Worm (Caenorhabditis elegans) whole organism, L3 larva: ENCODE measurements around the gene C46C2.3.

Source experiments
- ZK546.5 ChIP-seq: sonication (generic microtip); optimal IDR thresholded peaks from 2 replicates; lab custom pipeline; 2017; ENCODE audit warnings: missing biosample characterization, missing genetic modification characterization
- aly-2 ChIP-seq: fragments of 150-350 bp; optimal IDR thresholded peaks from 2 replicates; lab custom pipeline; 2014; ENCODE audit warnings: missing biosample characterization, missing genetic modification characterization
- ama-1 ChIP-seq: fragments of 150-350 bp; optimal IDR thresholded peaks from 2 replicates; lab custom pipeline; 2018
- ceh-28 ChIP-seq: fragments of 150-350 bp; optimal IDR thresholded peaks from 2 replicates; lab custom pipeline; 2014; ENCODE audit warnings: missing biosample characterization, missing genetic modification reagents, missing genetic modification characterization
- ceh-9 ChIP-seq: sonication (generic microtip); optimal IDR thresholded peaks from 2 replicates; lab custom pipeline; 2018; ENCODE audit warnings: missing biosample characterization, missing genetic modification characterization
- daf-12 ChIP-seq: fragments of 150-350 bp; optimal IDR thresholded peaks from 2 replicates; lab custom pipeline; 2014; ENCODE audit warnings: missing biosample characterization, missing genetic modification reagents, missing genetic modification characterization
- egl-5 ChIP-seq: fragments of 150-350 bp; optimal IDR thresholded peaks from 2 replicates; lab custom pipeline; 2017; ENCODE audit warnings: missing biosample characterization, missing genetic modification reagents, missing genetic modification characterization, inconsistent platforms
- elt-1 ChIP-seq: fragments of 150-350 bp; optimal IDR thresholded peaks from 2 replicates; lab custom pipeline; 2014; ENCODE audit warnings: missing biosample characterization, missing genetic modification characterization
- elt-2 ChIP-seq: sonication (generic microtip); optimal IDR thresholded peaks from 2 replicates; lab custom pipeline; 2016; ENCODE audit warnings: missing genetic modification reagents, mild to moderate bottlenecking, missing genetic modification characterization, missing compliant biosample characterization
- elt-3 ChIP-seq, 3 experiments: fragments of 150-350 bp in 1 of 3; sonication (generic microtip) in 2 of 3; optimal IDR thresholded peaks; 2 replicates in 2 of 3; 4 replicates in 1 of 3; lab custom pipeline; 2014 to 2017; ENCODE audit warnings: missing biosample characterization in 3 of 3, missing genetic modification characterization in 3 of 3
- eor-1 ChIP-seq, 2 experiments: fragments of 150-350 bp; optimal IDR thresholded peaks; 2 replicates each; lab custom pipeline; 2014 to 2018; ENCODE audit warnings: missing biosample characterization in 2 of 2, missing genetic modification characterization in 2 of 2
- fkh-10 ChIP-seq: sonication (generic microtip); optimal IDR thresholded peaks from 2 replicates; lab custom pipeline; 2017; ENCODE audit warnings: missing biosample characterization, missing genetic modification reagents, missing genetic modification characterization
- fkh-2 ChIP-seq: fragments of 150-350 bp; optimal IDR thresholded peaks from 2 replicates; lab custom pipeline; 2014; ENCODE audit warnings: missing biosample characterization, missing genetic modification reagents, missing genetic modification characterization
- fos-1 ChIP-seq: fragments of 150-350 bp; optimal IDR thresholded peaks from 2 replicates; lab custom pipeline; 2014; ENCODE audit warnings: missing biosample characterization, missing genetic modification characterization
- hmg-11 ChIP-seq: sonication (generic microtip); optimal IDR thresholded peaks from 2 replicates; lab custom pipeline; 2016; ENCODE audit warnings: missing genetic modification characterization, missing compliant biosample characterization
- jun-1 ChIP-seq: fragments of 150-350 bp; optimal IDR thresholded peaks from 2 replicates; lab custom pipeline; 2014; ENCODE audit warnings: missing biosample characterization, missing genetic modification reagents, missing genetic modification characterization
- lsy-12 ChIP-seq: sonication (generic microtip); optimal IDR thresholded peaks from 2 replicates; lab custom pipeline; 2016; ENCODE audit warnings: mild to moderate bottlenecking, missing genetic modification characterization, missing compliant biosample characterization
- mdl-1 ChIP-seq: fragments of 150-350 bp; optimal IDR thresholded peaks from 2 replicates; lab custom pipeline; 2014; ENCODE audit warnings: missing biosample characterization, missing genetic modification characterization
- mml-1 ChIP-seq: fragments of 150-350 bp; sonication (generic microtip); optimal IDR thresholded peaks from 3 replicates; lab custom pipeline; 2014; ENCODE audit warnings: missing biosample characterization, missing genetic modification characterization
- nfya-1 ChIP-seq: sonication (generic microtip); optimal IDR thresholded peaks from 2 replicates; lab custom pipeline; 2017; ENCODE audit warnings: missing genetic modification characterization, mild to moderate bottlenecking, missing compliant biosample characterization, antibody characterized with exemption, moderate library complexity; ENCODE audit not compliant: insufficient read depth
- nhr-11 ChIP-seq: fragments of 150-350 bp; optimal IDR thresholded peaks from 2 replicates; lab custom pipeline; 2014; ENCODE audit warnings: missing biosample characterization, missing genetic modification characterization
- nhr-12 ChIP-seq: fragments of 150-350 bp; optimal IDR thresholded peaks from 2 replicates; lab custom pipeline; 2014; ENCODE audit warnings: missing biosample characterization, missing genetic modification characterization
- nhr-23 ChIP-seq: fragments of 150-350 bp; optimal IDR thresholded peaks from 2 replicates; lab custom pipeline; 2014; ENCODE audit warnings: missing biosample characterization, missing genetic modification reagents, missing genetic modification characterization
- nhr-25 ChIP-seq: sonication (generic microtip); optimal IDR thresholded peaks from 2 replicates; lab custom pipeline; 2017; ENCODE audit warnings: missing biosample characterization, missing genetic modification characterization
- nhr-43 ChIP-seq: sonication (generic microtip); optimal IDR thresholded peaks from 2 replicates; lab custom pipeline; 2016; ENCODE audit warnings: mild to moderate bottlenecking, missing genetic modification characterization, missing compliant biosample characterization; ENCODE audit not compliant: poor library complexity, severe bottlenecking
- pha-4 ChIP-seq: fragments of 150-350 bp; optimal IDR thresholded peaks from 2 replicates; lab custom pipeline; 2014; ENCODE audit warnings: missing biosample characterization, missing genetic modification reagents, missing genetic modification characterization
- snpc-4 ChIP-seq: fragments of 150-350 bp; optimal IDR thresholded peaks from 2 replicates; lab custom pipeline; 2014; ENCODE audit warnings: missing biosample characterization, missing genetic modification characterization
- tbx-2 ChIP-seq: sonication (generic microtip); optimal IDR thresholded peaks from 2 replicates; lab custom pipeline; 2016; ENCODE audit warnings: mild to moderate bottlenecking, missing genetic modification characterization, missing compliant biosample characterization
- zag-1 ChIP-seq: fragments of 150-350 bp; optimal IDR thresholded peaks from 2 replicates; lab custom pipeline; 2014; ENCODE audit warnings: missing biosample characterization, missing genetic modification characterization
- ztf-11 ChIP-seq: fragments of 150-350 bp; optimal IDR thresholded peaks from 2 replicates; lab custom pipeline; 2014; ENCODE audit warnings: missing biosample characterization, missing genetic modification characterization
- ztf-4 ChIP-seq: fragments of 150-350 bp; optimal IDR thresholded peaks from 2 replicates; lab custom pipeline; 2014; ENCODE audit warnings: missing biosample characterization, missing genetic modification characterization

Gene C46C2.3

DNA sequence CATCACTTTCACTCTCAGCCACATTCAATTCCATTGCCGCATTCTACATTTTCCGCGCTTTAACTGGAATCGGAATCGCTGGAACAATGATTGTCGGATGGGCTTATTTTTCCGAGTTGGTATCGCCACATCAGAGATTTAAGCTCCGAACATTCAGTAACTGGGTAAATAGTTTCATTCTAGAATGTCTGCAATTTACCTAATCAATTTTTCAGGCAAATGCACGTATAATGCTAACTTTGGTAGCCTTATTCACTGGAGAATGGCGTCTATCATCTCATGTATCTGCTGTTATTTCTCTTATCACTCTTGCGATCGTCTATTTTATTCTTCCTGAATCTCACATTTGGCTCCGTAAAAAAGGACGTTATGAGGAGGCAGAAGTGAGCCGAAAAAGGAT is 6.5 kb upstream of the C46C2.3 start:
- no peak for TF ChIP-seq daf-12 (tag; lab: Kevin White, UChicago)
- no peak for TF ChIP-seq nhr-43
- TF ChIP-seq ZK546.5 (tag; lab: Kevin White, UChicago): no peak
- TF ChIP-seq fkh-2 (tag; lab: Kevin White, UChicago): no peak
- TF ChIP-seq aly-2 (tag; lab: Kevin White, UChicago): no peak
- TF ChIP-seq hmg-11: no peak
- TF ChIP-seq pha-4 (tag; lab: Kevin White, UChicago): no peak
- no peak for TF ChIP-seq nhr-25 (tag; lab: Kevin White, UChicago)

DNA sequence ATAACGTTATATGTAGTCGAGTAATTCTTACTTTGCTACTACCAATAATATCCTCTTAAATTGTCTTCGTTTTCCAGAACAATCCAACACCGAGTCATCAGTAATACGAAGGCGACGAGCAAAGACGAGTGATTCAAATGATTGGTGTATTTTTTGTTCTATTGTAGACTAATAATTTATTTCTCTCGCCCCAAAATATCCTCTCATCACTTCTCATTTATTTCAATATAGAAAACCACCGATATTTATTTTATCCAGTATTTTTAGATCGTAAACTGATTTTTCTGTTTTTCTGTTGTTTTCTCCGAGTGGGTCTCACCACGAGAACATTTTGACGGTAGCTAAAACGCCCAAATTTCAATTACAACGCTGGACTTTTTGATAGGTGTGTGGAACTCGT is 2.7 kb downstream of the C46C2.3 start:
- no peak for TF ChIP-seq mml-1 (tag; lab: Kevin White, UChicago)
- no peak for TF ChIP-seq lsy-12 (tag; lab: Kevin White, UChicago)
- TF ChIP-seq daf-12 (tag; lab: Kevin White, UChicago): no peak
- no peak for TF ChIP-seq ceh-28 (tag; lab: Kevin White, UChicago)
- no peak for TF ChIP-seq hmg-11
- TF ChIP-seq ceh-9 (tag; lab: Kevin White, UChicago): no peak
- TF ChIP-seq nfya-1 (tag; lab: Kevin White, UChicago): no peak
- TF ChIP-seq jun-1 (tag; lab: Kevin White, UChicago): no peak
- TF ChIP-seq nhr-25 (tag; lab: Kevin White, UChicago): no peak
- no peak for TF ChIP-seq ztf-11 (tag; lab: Kevin White, UChicago)
- TF ChIP-seq eor-1 (tag; optimal IDR thresholded peaks at IDR 0.05; lab: Kevin White, UChicago): no peak
- no peak for TF ChIP-seq snpc-4 (tag; lab: Kevin White, UChicago)

DNA sequence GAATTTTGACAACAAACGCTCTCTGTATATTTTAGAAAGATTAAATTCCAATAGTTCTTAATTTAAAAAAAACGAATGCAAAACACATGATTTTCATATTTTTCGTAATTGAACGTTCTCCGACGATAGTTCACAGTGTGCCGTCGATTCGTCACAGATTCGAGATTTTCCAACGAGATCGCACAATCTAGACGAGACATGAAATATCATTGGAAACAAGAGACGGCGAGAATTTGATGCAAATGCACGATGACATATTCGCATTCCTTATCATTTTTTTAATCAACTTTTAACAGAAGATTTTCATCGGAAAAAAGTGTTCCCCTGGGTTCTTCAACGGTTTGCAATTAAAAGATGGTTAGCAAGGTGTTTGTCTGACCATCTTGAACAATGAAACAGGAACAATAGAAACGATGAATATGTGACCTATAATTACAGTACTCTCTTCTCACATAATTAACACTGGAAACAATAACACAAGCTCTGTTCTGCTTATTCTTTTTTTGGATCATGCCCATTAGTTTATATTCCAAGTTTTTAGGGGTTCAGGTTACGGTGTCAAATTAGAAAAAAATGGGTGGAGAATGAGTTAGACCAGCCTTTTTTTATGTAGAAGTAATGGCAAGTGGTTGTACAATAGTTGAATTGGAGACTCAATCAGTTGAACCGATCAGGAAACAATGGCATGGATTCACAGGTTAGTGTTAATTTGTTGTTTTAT is 7.7 kb downstream of the C46C2.3 start, which contains the start of gene Y11D7A.3:
Gene Y11D7A.3, plus strand, starts transcription at position 671 of the 721 bp plus-strand sequence.
- no peak for TF ChIP-seq nhr-11
- peak; percentile 77 for TF ChIP-seq elt-1 (tag; lab: Kevin White, UChicago)
- no peak for TF ChIP-seq elt-2
- TF ChIP-seq nhr-43: peak; percentile 31
- peak; percentile 43 for TF ChIP-seq nhr-23 (tag; lab: Kevin White, UChicago)
- no peak for TF ChIP-seq egl-5
- TF ChIP-seq eor-1 (tag; optimal IDR thresholded peaks at IDR 0.05; lab: Kevin White, UChicago): no peak

DNA sequence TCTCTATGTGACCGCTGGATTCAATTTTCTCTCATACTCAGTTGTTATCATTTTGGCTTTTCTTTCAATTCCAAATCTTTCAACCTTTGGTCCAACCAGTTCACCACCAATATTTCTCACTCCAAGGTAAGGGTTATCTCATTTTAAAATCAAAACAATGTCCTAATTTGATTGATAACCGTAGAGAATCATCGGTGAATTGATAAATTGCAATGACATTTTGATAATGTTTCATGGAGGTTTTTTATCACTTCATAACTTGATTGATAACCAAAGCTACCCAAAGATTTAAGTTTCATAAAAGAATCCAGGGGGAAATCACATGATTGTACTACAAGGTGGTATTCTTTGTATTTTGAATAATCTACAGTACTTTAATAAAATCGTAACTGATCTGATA is 14.2 kb downstream of the C46C2.3 start:
- TF ChIP-seq fos-1: no peak
- TF ChIP-seq elt-3 (tag; optimal IDR thresholded peaks at IDR 0.05; lab: Kevin White, UChicago): peak in 1 of 3 experiments; percentile 63
- TF ChIP-seq nhr-12: no peak
- TF ChIP-seq fkh-10: no peak

DNA sequence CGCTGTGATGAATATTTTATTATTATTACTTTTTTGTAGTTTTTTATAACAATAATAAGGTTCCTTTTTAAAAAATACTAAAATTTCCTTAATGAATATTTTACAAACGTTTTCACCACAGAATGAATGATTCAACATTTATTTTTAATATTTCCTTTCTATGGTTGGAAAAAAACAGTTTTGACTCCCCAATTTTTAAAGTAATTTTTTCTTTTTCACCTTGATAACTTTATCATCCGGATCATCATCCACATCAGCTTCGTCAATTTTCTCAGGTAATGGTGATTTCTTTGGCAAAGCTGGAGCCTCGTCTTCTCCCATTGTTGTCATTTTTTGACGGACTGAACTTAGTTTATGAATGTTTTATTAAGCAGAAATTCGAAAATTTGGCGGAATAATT is 18.7 kb downstream of the C46C2.3 start, which contains the start of gene rab-28:
Gene rab-28, minus strand, starts transcription at position 343 of the 400 bp plus-strand sequence.
- no peak for TF ChIP-seq ama-1 (lab: Kevin White, UChicago)

DNA sequence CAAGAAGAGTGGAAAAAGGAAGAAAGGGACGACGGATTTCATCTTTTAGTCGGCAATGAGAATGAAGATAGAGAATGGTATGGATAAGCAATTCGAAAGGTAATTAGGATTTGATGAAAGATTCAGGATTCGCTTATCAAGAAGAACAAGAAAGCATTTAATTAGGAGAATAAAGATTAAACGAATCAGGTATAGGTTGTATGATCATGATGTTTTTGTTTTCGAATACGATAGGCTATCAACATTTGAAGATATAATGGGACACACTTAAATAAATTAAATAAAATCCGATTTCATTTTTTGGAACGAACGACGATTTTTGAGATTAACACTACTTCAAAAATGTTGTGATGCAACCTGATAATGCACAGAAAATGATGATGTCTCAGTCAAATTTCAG is 20.5 kb downstream of the C46C2.3 start, which contains the start of gene Y11D7A.5:
Gene Y11D7A.5, minus strand, starts transcription at position 101 of the 400 bp plus-strand sequence.
- TF ChIP-seq tbx-2 (tag; lab: Kevin White, UChicago) (no peak), mdl-1 (no peak), elt-2 (no peak), hmg-11 (no peak), pha-4 (tag; lab: Kevin White, UChicago) (no peak), ztf-11 (tag; lab: Kevin White, UChicago) (no peak), ztf-4 (tag; lab: Kevin White, UChicago) (no peak), zag-1 (tag; lab: Kevin White, UChicago) (no peak), nfya-1 (tag; lab: Kevin White, UChicago) (no peak), fos-1 (no peak), eor-1 (tag; optimal IDR thresholded peaks at IDR 0.05; lab: Kevin White, UChicago) (no peak), daf-12 (tag; lab: Kevin White, UChicago) (no peak), nhr-12 (no peak)
